Worm (Caenorhabditis elegans) whole organism, L2 larva: ENCODE measurements around the gene ZC168.2.

Experiments
- ZK546.5 ChIP-seq: sonication (generic microtip); optimal IDR thresholded peaks from 2 replicates; lab custom pipeline; 2017; ENCODE audit warnings: missing biosample characterization, missing genetic modification characterization
- ceh-82 ChIP-seq: fragments of 150-350 bp; optimal IDR thresholded peaks from 2 replicates; lab custom pipeline; 2014; ENCODE audit warnings: missing biosample characterization, missing genetic modification characterization
- egl-27 ChIP-seq: sonication (generic microtip); optimal IDR thresholded peaks from 3 replicates; lab custom pipeline; 2017; ENCODE audit warnings: missing biosample characterization, missing genetic modification reagents, missing genetic modification characterization
- elt-3 ChIP-seq: sonication (generic microtip); optimal IDR thresholded peaks from 2 replicates; lab custom pipeline; 2017; ENCODE audit warnings: missing biosample characterization, missing genetic modification characterization
- mdl-1 ChIP-seq, 2 experiments: fragments of 150-350 bp in 1 of 2; sonication (generic microtip) in 1 of 2; optimal IDR thresholded peaks; 2 replicates each; lab custom pipeline; 2017; ENCODE audit warnings: missing biosample characterization in 2 of 2, missing genetic modification characterization in 2 of 2
- nhr-23 ChIP-seq: fragments of 150-350 bp; optimal IDR thresholded peaks from 2 replicates; lab custom pipeline; 2014; ENCODE audit warnings: missing biosample characterization, missing genetic modification reagents, missing genetic modification characterization
- nhr-77 ChIP-seq: fragments of 150-350 bp; optimal IDR thresholded peaks from 2 replicates; lab custom pipeline; 2014; ENCODE audit warnings: missing biosample characterization, missing genetic modification characterization
- unc-62 ChIP-seq: fragments of 150-350 bp; optimal IDR thresholded peaks from 2 replicates; lab custom pipeline; 2014; ENCODE audit warnings: missing biosample characterization, missing genetic modification reagents, missing genetic modification characterization

DNA sequence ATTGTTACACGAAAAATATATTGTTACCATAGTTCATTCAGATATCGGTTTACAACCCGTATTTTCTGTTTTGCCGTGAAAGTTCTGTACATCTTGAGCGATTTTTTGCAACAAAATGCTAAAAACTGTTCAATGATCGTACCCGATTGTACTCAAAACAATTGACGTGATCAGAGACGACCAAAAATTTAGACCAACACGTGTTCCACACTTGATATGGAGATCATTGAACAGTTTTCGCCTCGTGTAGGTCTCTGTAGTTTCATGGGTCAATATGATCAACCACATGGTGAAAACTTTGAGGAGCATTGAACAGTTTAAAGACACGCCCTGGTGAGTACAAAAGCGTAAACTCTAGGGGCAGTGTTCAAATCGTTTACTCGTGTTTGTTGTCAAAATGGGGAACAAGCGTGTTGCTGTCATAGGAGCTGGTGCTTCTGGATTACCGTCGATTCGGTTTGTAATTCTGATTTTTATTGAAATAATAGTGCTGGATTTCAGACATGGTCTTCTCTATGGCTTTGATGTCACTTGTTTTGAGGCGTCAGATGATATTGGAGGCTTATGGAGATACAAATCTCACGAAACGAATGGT lies 45.6 kb upstream of the ZC168.2 start, which contains the start of gene fmo-2:
- no peak for TF ChIP-seq egl-27
- TF ChIP-seq ZK546.5 (tag; lab: Kevin White, UChicago): no peak
- no peak for TF ChIP-seq ceh-82
- TF ChIP-seq unc-62: no peak
- no peak for TF ChIP-seq nhr-23 (tag; lab: Kevin White, UChicago)
- TF ChIP-seq elt-3 (tag; lab: Kevin White, UChicago): no peak
- TF ChIP-seq nhr-77: no peak
- peak in 1 of 2 experiments; percentile 22 for TF ChIP-seq mdl-1 (tag; optimal IDR thresholded peaks at IDR 0.05; lab: Kevin White, UChicago)
